Worm (Caenorhabditis elegans) whole organism, young adult: ENCODE measurements around the gene del-8.

Source experiments
- C06A6.2 ChIP-seq: fragments of 200-800 bp; sonication (Bioruptor generic); conservative IDR thresholded peaks from 2 replicates; pipeline ENCODE4 v1.3.6; 2022; ENCODE audit warnings: missing genetic modification characterization, missing compliant biosample characterization
- D2030.7 ChIP-seq: fragments of 200-800 bp; sonication (Bioruptor generic); IDR thresholded peaks from 2 replicates; pipeline ENCODE4 v1.3.6; 2022; ENCODE audit warnings: missing genetic modification reagents, missing genetic modification characterization, missing compliant biosample characterization
- F23B12.7 ChIP-seq: sonication (generic microtip); optimal IDR thresholded peaks from 2 replicates; lab custom pipeline; 2017; ENCODE audit warnings: missing genetic modification characterization, mild to moderate bottlenecking, missing compliant biosample characterization, antibody characterized with exemption, moderate library complexity; ENCODE audit not compliant: insufficient read depth
- F33H1.4 ChIP-seq: fragments of 200-800 bp; sonication (Bioruptor generic); IDR thresholded peaks from 2 replicates; pipeline ENCODE4 v1.3.6; 2022; ENCODE audit warnings: missing genetic modification reagents, missing genetic modification characterization, missing compliant biosample characterization
- F52B5.7 ChIP-seq: sonication (generic microtip); optimal IDR thresholded peaks from 2 replicates; lab custom pipeline; 2016; ENCODE audit warnings: mild to moderate bottlenecking, missing genetic modification characterization, missing compliant biosample characterization
- F57A8.1 ChIP-seq: fragments of 200-800 bp; sonication (Bioruptor generic); optimal IDR thresholded peaks from 2 replicates; lab custom pipeline; 2018; ENCODE audit warnings: mild to moderate bottlenecking, missing genetic modification characterization, moderate library complexity, missing compliant biosample characterization
- Y53G8AR.9 ChIP-seq: fragments of 200-800 bp; sonication (Bioruptor generic); conservative IDR thresholded peaks from 2 replicates; pipeline ENCODE4 v1.3.6; 2022; ENCODE audit warnings: missing genetic modification reagents, missing genetic modification characterization, missing compliant biosample characterization
- Y56A3A.18 ChIP-seq: fragments of 200-800 bp; sonication (Bioruptor generic); IDR thresholded peaks from 2 replicates; pipeline ENCODE4 v1.3.6; 2022; ENCODE audit warnings: missing genetic modification reagents, missing genetic modification characterization, missing compliant biosample characterization
- Y79H2A.3 ChIP-seq: fragments of 200-800 bp; sonication (Bioruptor generic); conservative IDR thresholded peaks from 2 replicates; pipeline ENCODE4 v1.3.6; 2022; ENCODE audit warnings: missing genetic modification reagents, missing genetic modification characterization, missing compliant biosample characterization
- Y95B8A.8 ChIP-seq: fragments of 200-800 bp; sonication (Bioruptor generic); IDR thresholded peaks from 2 replicates; pipeline ENCODE4 v1.3.6; 2022; ENCODE audit warnings: missing genetic modification reagents, missing genetic modification characterization, missing compliant biosample characterization
- akir-1 ChIP-seq: fragments of 200-800 bp; sonication (Bioruptor generic); optimal IDR thresholded peaks from 2 replicates; lab custom pipeline; 2018; ENCODE audit warnings: mild to moderate bottlenecking, missing genetic modification characterization, moderate library complexity, missing compliant biosample characterization
- atf-7 ChIP-seq: sonication (generic microtip); optimal IDR thresholded peaks from 2 replicates; lab custom pipeline; 2017; ENCODE audit warnings: mild to moderate bottlenecking, missing genetic modification characterization, missing compliant biosample characterization
- athp-1 ChIP-seq: sonication (generic microtip); optimal IDR thresholded peaks from 2 replicates; lab custom pipeline; 2017; ENCODE audit warnings: mild to moderate bottlenecking, missing genetic modification characterization, missing compliant biosample characterization
- attf-3 ChIP-seq: fragments of 200-800 bp; sonication (Bioruptor generic); conservative IDR thresholded peaks from 2 replicates; pipeline ENCODE4 v1.3.6; 2022; ENCODE audit warnings: missing genetic modification reagents, missing genetic modification characterization, missing compliant biosample characterization
- attf-5 ChIP-seq: fragments of 200-800 bp; sonication (Bioruptor generic); optimal IDR thresholded peaks from 2 replicates; lab custom pipeline; 2018; ENCODE audit warnings: mild to moderate bottlenecking, missing genetic modification characterization, missing compliant biosample characterization
- attf-6 ChIP-seq: fragments of 200-800 bp; sonication (Bioruptor generic); IDR thresholded peaks from 2 replicates; pipeline ENCODE4 v1.3.6; 2022; ENCODE audit warnings: missing genetic modification reagents, missing genetic modification characterization, missing compliant biosample characterization
- ccch-3 ChIP-seq: fragments of 200-800 bp; sonication (Bioruptor generic); optimal IDR thresholded peaks from 2 replicates; lab custom pipeline; 2018; ENCODE audit warnings: mild to moderate bottlenecking, missing genetic modification characterization, missing compliant biosample characterization
- cebp-2 ChIP-seq: fragments of 200-800 bp; sonication (Bioruptor generic); IDR thresholded peaks from 2 replicates; pipeline ENCODE4 v1.3.6; 2022; ENCODE audit warnings: missing genetic modification characterization, missing compliant biosample characterization
- ceh-40 ChIP-seq: fragments of 200-800 bp; sonication (Bioruptor generic); IDR thresholded peaks from 2 replicates; pipeline ENCODE4 v1.3.6; 2022; ENCODE audit warnings: missing genetic modification characterization, missing compliant biosample characterization
- ceh-58 ChIP-seq: fragments of 200-800 bp; sonication (Bioruptor generic); IDR thresholded peaks from 2 replicates; pipeline ENCODE4 v1.3.6; 2022; ENCODE audit warnings: missing genetic modification characterization, missing compliant biosample characterization
- ceh-79 ChIP-seq: sonication (generic microtip); optimal IDR thresholded peaks from 2 replicates; lab custom pipeline; 2017; ENCODE audit warnings: mild to moderate bottlenecking, missing genetic modification characterization, missing compliant biosample characterization
- ceh-91 ChIP-seq: fragments of 200-800 bp; sonication (Bioruptor generic); IDR thresholded peaks from 2 replicates; pipeline ENCODE4 v1.3.6; 2022; ENCODE audit warnings: missing genetic modification reagents, missing genetic modification characterization, missing compliant biosample characterization
- chd-7 ChIP-seq: sonication (generic microtip); optimal IDR thresholded peaks from 2 replicates; lab custom pipeline; 2016; ENCODE audit warnings: mild to moderate bottlenecking, missing genetic modification characterization, moderate library complexity, missing compliant biosample characterization
- dox-1 ChIP-seq: fragments of 200-800 bp; sonication (Bioruptor generic); IDR thresholded peaks from 2 replicates; pipeline ENCODE4 v1.3.6; 2022; ENCODE audit warnings: missing genetic modification reagents, missing genetic modification characterization, missing compliant biosample characterization
- dpff-1 ChIP-seq: sonication (generic microtip); optimal IDR thresholded peaks from 2 replicates; lab custom pipeline; 2017; ENCODE audit warnings: mild to moderate bottlenecking, missing genetic modification characterization, missing compliant biosample characterization
- egrh-3 ChIP-seq: fragments of 200-800 bp; sonication (Bioruptor generic); IDR thresholded peaks from 2 replicates; pipeline ENCODE4 v1.3.6; 2022; ENCODE audit warnings: missing genetic modification reagents, missing genetic modification characterization, missing compliant biosample characterization
- ekl-4 ChIP-seq: fragments of 200-800 bp; sonication (Bioruptor generic); IDR thresholded peaks from 2 replicates; pipeline ENCODE4 v1.3.6; 2022; ENCODE audit warnings: missing genetic modification reagents, missing genetic modification characterization, missing compliant biosample characterization
- hsf-1 ChIP-seq: fragments of 200-800 bp; sonication (Bioruptor generic); IDR thresholded peaks from 2 replicates; pipeline ENCODE4 v1.3.6; 2022; ENCODE audit warnings: missing genetic modification reagents, missing genetic modification characterization, missing compliant biosample characterization
- lag-1 ChIP-seq: fragments of 200-800 bp; sonication (Bioruptor generic); IDR thresholded peaks from 2 replicates; pipeline ENCODE4 v1.3.6; 2022; ENCODE audit warnings: missing genetic modification reagents, missing genetic modification characterization, missing compliant biosample characterization
- lin-35 ChIP-seq, 3 experiments: fragments of 150-350 bp in 2 of 3; sonication (generic microtip) in 1 of 3; optimal IDR thresholded peaks; 2 replicates each; lab custom pipeline; 2014 to 2018; ENCODE audit warnings: missing biosample characterization in 3 of 3, missing genetic modification characterization in 3 of 3, missing genetic modification reagents in 3 of 3
- lin-40 ChIP-seq: sonication (generic microtip); optimal IDR thresholded peaks from 2 replicates; lab custom pipeline; 2016; ENCODE audit warnings: missing genetic modification characterization, mild to moderate bottlenecking, missing compliant biosample characterization, missing genotype, missing genetic modification reagents
- lin-54 ChIP-seq: fragments of 200-800 bp; sonication (Bioruptor generic); optimal IDR thresholded peaks from 2 replicates; lab custom pipeline; 2018; ENCODE audit warnings: mild to moderate bottlenecking, missing genetic modification characterization, missing compliant biosample characterization
- madf-6 ChIP-seq: fragments of 200-800 bp; sonication (Bioruptor generic); IDR thresholded peaks from 2 replicates; pipeline ENCODE4 v1.3.6; 2022; ENCODE audit warnings: missing genetic modification reagents, missing genetic modification characterization, missing compliant biosample characterization
- mxl-1 ChIP-seq: sonication (generic microtip); optimal IDR thresholded peaks from 2 replicates; lab custom pipeline; 2016; ENCODE audit warnings: missing genetic modification characterization, missing compliant biosample characterization
- nfya-2 ChIP-seq: fragments of 200-800 bp; sonication (Bioruptor generic); IDR thresholded peaks from 2 replicates; pipeline ENCODE4 v1.3.6; 2022; ENCODE audit warnings: missing genetic modification reagents, missing genetic modification characterization, missing compliant biosample characterization
- nhr-27 ChIP-seq: fragments of 200-800 bp; sonication (Bioruptor generic); optimal IDR thresholded peaks from 2 replicates; lab custom pipeline; 2018; ENCODE audit warnings: mild to moderate bottlenecking, missing genetic modification characterization, moderate library complexity, missing compliant biosample characterization
- nhr-90 ChIP-seq: sonication (generic microtip); optimal IDR thresholded peaks from 2 replicates; lab custom pipeline; 2016; ENCODE audit warnings: missing genotype, mild to moderate bottlenecking, missing genetic modification characterization, missing compliant biosample characterization
- pha-4 ChIP-seq: fragments of 150-350 bp; sonication (generic microtip); optimal IDR thresholded peaks from 2 replicates; lab custom pipeline; 2014; ENCODE audit warnings: missing biosample characterization, missing genetic modification reagents, missing genetic modification characterization
- repo-1 ChIP-seq: sonication (generic microtip); optimal IDR thresholded peaks from 2 replicates; lab custom pipeline; 2017; ENCODE audit warnings: mild to moderate bottlenecking, missing genetic modification characterization, missing compliant biosample characterization
- rpc-1 ChIP-seq, 2 experiments: fragments of 150-350 bp in 1 of 2; sonication (generic microtip) in 1 of 2; optimal IDR thresholded peaks; 2 replicates each; lab custom pipeline; 2014 to 2018; ENCODE audit warnings: missing biosample characterization in 1 of 2, missing genetic modification characterization in 1 of 2, missing genetic modification reagents in 1 of 2, missing genotype in 1 of 2
- sdz-38 ChIP-seq: sonication (generic microtip); optimal IDR thresholded peaks from 2 replicates; lab custom pipeline; 2016; ENCODE audit warnings: missing genotype, missing genetic modification characterization, missing compliant biosample characterization
- snpc-1.3 ChIP-seq: sonication (generic microtip); optimal IDR thresholded peaks from 2 replicates; lab custom pipeline; 2017; ENCODE audit warnings: missing genetic modification characterization, mild to moderate bottlenecking, missing compliant biosample characterization, antibody characterized with exemption, moderate library complexity, missing genotype, missing genetic modification reagents; ENCODE audit not compliant: insufficient read depth
- tbp1 ChIP-seq: fragments of 200-800 bp; sonication (Bioruptor generic); optimal IDR thresholded peaks from 2 replicates; lab custom pipeline; 2018; ENCODE audit warnings: mild to moderate bottlenecking, missing genetic modification characterization, missing compliant biosample characterization
- tbx-9 ChIP-seq: sonication (generic microtip); optimal IDR thresholded peaks from 2 replicates; lab custom pipeline; 2016; ENCODE audit warnings: borderline replicate concordance, missing genetic modification characterization, inconsistent platforms, missing compliant biosample characterization
- tlf-1 ChIP-seq: fragments of 200-800 bp; sonication (Bioruptor generic); optimal IDR thresholded peaks from 2 replicates; lab custom pipeline; 2018; ENCODE audit warnings: mild to moderate bottlenecking, missing genetic modification characterization, missing compliant biosample characterization
- unc-62 ChIP-seq: fragments of 150-350 bp; optimal IDR thresholded peaks from 2 replicates; lab custom pipeline; 2014; ENCODE audit warnings: missing biosample characterization, missing genetic modification reagents, missing genetic modification characterization
- zfh-2 ChIP-seq: fragments of 200-800 bp; sonication (Bioruptor generic); conservative IDR thresholded peaks from 2 replicates; pipeline ENCODE4 v1.3.6; 2022; ENCODE audit warnings: missing genetic modification reagents, missing genetic modification characterization, missing compliant biosample characterization
- zim-3 ChIP-seq: sonication (generic microtip); optimal IDR thresholded peaks from 2 replicates; lab custom pipeline; 2017; ENCODE audit warnings: mild to moderate bottlenecking, missing genetic modification characterization, moderate library complexity, missing compliant biosample characterization
- ztf-6 ChIP-seq: fragments of 200-800 bp; sonication (Bioruptor generic); IDR thresholded peaks from 2 replicates; pipeline ENCODE4 v1.3.6; 2022; ENCODE audit warnings: missing genetic modification reagents, missing genetic modification characterization, missing compliant biosample characterization

The del-8 gene

DNA sequence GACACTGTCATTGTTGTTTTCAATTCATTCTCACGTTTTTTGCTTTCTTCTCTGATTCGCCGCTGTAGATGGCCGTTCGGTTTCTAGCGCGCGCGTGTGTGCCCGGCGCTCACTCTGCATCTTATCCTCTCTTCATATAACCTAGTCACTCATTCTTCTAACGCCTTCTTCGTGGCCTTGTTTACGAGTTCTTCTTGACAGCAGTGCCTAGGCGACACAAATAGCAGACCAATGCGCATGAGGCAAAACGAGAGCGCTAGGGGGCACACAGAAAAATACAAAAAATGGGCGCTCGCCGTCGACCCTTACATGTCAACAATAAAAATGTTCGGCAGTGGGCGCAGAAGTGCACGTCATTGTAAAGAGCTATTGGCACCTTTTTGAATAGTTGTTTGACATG lies 38.1 kb upstream of the del-8 start (continued):
- TF ChIP-seq F57A8.1 (GFP tag; lab: Kevin White, UChicago) = no peak
- TF ChIP-seq F33H1.4 (GFP tag; lab: Robert Waterston, UW) = no peak
- TF ChIP-seq Y79H2A.3 (GFP tag; lab: Robert Waterston, UW) = no peak
- TF ChIP-seq zim-3 (tag; lab: Kevin White, UChicago) = no peak
- no peak for TF ChIP-seq akir-1 (GFP tag; lab: Kevin White, UChicago)
- no peak for TF ChIP-seq egrh-3 (GFP tag; lab: Robert Waterston, UW)
- TF ChIP-seq unc-62 = peak; percentile 33
- peak; percentile 54 for TF ChIP-seq lin-40 (tag; lab: Kevin White, UChicago)
- 0 out of 2 replicates have a peak, but pooled peaks have one; percentile 33 for TF ChIP-seq ekl-4 (GFP tag; lab: Robert Waterston, UW)
- TF ChIP-seq lin-54 (GFP tag; lab: Kevin White, UChicago) = peak; percentile 20
- TF ChIP-seq ceh-79 (tag; lab: Kevin White, UChicago) = no peak
- peak; percentile 22 for TF ChIP-seq tbp1 (GFP tag; lab: Kevin White, UChicago)
- no peak for TF ChIP-seq cebp-2 (GFP tag; lab: Robert Waterston, UW)
- TF ChIP-seq atf-7 (tag; lab: Kevin White, UChicago) = peak; percentile 56
- no peak for TF ChIP-seq athp-1
- TF ChIP-seq pha-4 (tag; lab: Kevin White, UChicago) = peak; percentile 19
- TF ChIP-seq ceh-40 (GFP tag; lab: Robert Waterston, UW) = no peak
- no peak for TF ChIP-seq hsf-1 (GFP tag; lab: Robert Waterston, UW)
- TF ChIP-seq ceh-91 = no peak
- no peak for TF ChIP-seq lin-35 (GFP tag; optimal IDR thresholded peaks at IDR 0.05; lab: Kevin White, UChicago)
- TF ChIP-seq D2030.7 (GFP tag; lab: Robert Waterston, UW) = no peak
- no peak for TF ChIP-seq madf-6 (GFP tag; lab: Robert Waterston, UW)
- TF ChIP-seq lag-1 (GFP tag; lab: Robert Waterston, UW) = no peak
- TF ChIP-seq ccch-3 = no peak
- TF ChIP-seq Y53G8AR.9 (GFP tag; lab: Robert Waterston, UW) = no peak
- no peak for TF ChIP-seq ceh-58 (GFP tag; lab: Robert Waterston, UW)
- TF ChIP-seq sdz-38 (tag; lab: Kevin White, UChicago) = no peak
- TF ChIP-seq rpc-1 (optimal IDR thresholded peaks at IDR 0.05; lab: Kevin White, UChicago) = no peak
- no peak for TF ChIP-seq rpc-1 (tag; optimal IDR thresholded peaks at IDR 0.05; lab: Kevin White, UChicago)
- TF ChIP-seq repo-1 = no peak
- peak; percentile 55 for TF ChIP-seq dox-1
- no peak for TF ChIP-seq attf-3
- no peak for TF ChIP-seq tbx-9
- no peak for TF ChIP-seq Y95B8A.8 (GFP tag; lab: Robert Waterston, UW)
- TF ChIP-seq dpff-1 (tag; lab: Kevin White, UChicago) = no peak
- TF ChIP-seq F52B5.7 (tag; lab: Kevin White, UChicago) = no peak
- TF ChIP-seq Y56A3A.18 (GFP tag; lab: Robert Waterston, UW) = no peak
- TF ChIP-seq nfya-2 (GFP tag; lab: Robert Waterston, UW) = no peak
- TF ChIP-seq attf-6 = no peak
- TF ChIP-seq chd-7 = peak; percentile 27
- peak; percentile 60 for TF ChIP-seq attf-5 (GFP tag; lab: Kevin White, UChicago)
- TF ChIP-seq zfh-2 = peak; percentile 88
- no peak for TF ChIP-seq F23B12.7 (tag; lab: Kevin White, UChicago)
- TF ChIP-seq C06A6.2 (GFP tag; lab: Robert Waterston, UW) = 0 out of 2 replicates have a peak, but pooled peaks have one; percentile 38
- TF ChIP-seq snpc-1.3 = no peak
- no peak for TF ChIP-seq mxl-1 (tag; lab: Kevin White, UChicago)
- no peak for TF ChIP-seq tlf-1 (GFP tag; lab: Kevin White, UChicago)
- TF ChIP-seq ztf-6 (GFP tag; lab: Robert Waterston, UW) = no peak
- peak; percentile 24 for TF ChIP-seq nhr-90
- TF ChIP-seq nhr-27 (tag; lab: Kevin White, UChicago) = peak; percentile 28
